Worm (Caenorhabditis elegans) whole organism, dauer: ENCODE data around the gene lurp-2.

ENCODE experiments used
- unc-62 ChIP-seq: sonication (generic microtip); optimal IDR thresholded peaks from 2 replicates; lab custom pipeline; 2017; ENCODE audit warnings: missing biosample characterization, missing genetic modification reagents, missing genetic modification characterization

The lurp-2 gene

DNA sequence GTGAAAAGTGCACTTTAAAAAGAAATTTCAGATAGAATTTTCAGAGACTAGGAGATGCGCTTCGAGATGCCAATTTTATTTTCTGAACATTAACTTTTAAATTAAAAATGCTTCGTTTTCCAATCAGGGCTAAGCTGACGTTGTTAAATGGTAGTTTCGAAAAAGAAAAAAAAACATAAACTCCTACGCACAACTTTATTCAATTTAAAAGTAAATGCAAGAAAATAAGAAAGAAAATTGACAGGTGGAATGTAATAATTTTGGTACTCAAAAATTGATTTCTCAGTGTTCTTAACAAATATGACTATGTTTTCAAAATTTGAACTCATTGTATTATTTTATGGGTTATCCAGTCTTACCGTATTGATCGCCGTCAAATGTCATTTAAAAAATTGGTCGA, at the start of gene lurp-2:
lurp-2 (plus strand) TSS at position 301 of the 400 bp plus-strand sequence.
- TF ChIP-seq unc-62 (GFP tag; lab: Kevin White, UChicago), result no peak

DNA sequence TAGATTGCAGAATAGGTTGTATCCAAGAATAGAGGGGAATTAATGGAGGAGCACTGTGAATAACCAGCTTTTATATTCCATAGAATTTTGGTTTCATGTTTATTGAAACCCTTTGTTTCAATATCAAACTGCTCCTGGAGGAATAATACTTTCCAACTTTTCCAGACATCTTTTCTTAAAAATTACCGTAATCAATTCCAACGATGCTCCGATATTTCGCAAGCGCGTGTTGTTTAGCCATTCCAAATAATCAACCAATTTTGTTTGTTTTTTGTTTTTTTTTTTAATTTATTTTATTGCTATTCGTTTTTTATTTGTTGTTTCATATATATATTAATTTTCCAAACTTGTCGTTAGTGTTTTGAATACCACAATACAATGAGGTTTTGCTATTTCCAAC, 47.4 kb upstream of the lurp-2 start, which contains the start of gene cutl-1:
cutl-1 (minus strand) TSS at position 83 of the 400 bp plus-strand sequence.
- no peak for TF ChIP-seq unc-62 (GFP tag; lab: Kevin White, UChicago)

- no peak for TF ChIP-seq unc-62 (GFP tag; lab: Kevin White, UChicago)
Observed at ce11 chrV:13406511-13406910, 46.9 kb upstream of the lurp-2 start, which contains the start of gene F53F1.2. TSS of gene F53F1.2 (plus strand) at chrV:13406816.

DNA sequence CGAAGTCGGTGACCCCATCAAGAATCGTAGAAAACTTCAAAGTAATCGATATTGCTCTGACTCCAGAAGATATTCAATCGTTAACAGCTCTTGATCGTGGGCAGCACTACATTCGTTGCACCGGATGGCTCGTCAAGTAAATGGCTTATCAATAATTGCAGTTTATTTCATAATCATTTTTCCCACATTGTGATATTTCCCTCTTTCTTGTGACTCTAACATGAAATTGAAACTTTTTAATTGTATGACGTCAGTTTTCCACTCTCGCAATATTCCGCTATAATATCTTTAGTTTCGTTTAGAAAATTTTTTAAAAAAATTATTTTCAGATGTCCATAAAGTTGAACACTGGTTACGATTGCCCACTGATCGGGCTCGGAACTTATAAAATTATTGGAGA, 45.5 kb upstream of the lurp-2 start, which contains the start of gene F53F1.3:
F53F1.3 (plus strand) TSS at position 330 of the 400 bp plus-strand sequence.
- no peak for TF ChIP-seq unc-62 (GFP tag; lab: Kevin White, UChicago)

- TF ChIP-seq unc-62 (GFP tag; lab: Kevin White, UChicago), result no peak
Observed at ce11 chrV:13408440-13408839, 45.0 kb upstream of the lurp-2 start.

DNA sequence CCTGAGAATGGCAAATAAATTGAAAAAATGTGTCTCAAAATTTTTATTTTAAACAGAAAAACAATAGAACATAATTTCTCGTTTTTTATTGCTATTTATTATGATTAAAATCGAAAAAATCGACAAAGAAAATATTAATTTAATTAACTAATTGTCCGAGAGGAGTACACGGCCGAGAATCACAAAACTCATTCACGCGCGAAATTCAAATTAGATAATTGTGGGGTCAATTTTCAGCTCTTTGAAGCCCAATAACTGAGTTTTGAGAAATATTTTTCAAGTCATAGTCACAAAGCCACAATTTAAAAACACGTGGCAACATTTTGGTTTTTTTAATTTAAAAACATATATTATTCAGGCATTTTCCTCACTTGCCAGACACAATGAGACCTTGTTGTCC, 44.3 kb upstream of the lurp-2 start:
- TF ChIP-seq unc-62 (GFP tag; lab: Kevin White, UChicago), result no peak

- TF ChIP-seq unc-62 (GFP tag; lab: Kevin White, UChicago), result no peak
Observed at ce11 chrV:13410688-13411087, 42.7 kb upstream of the lurp-2 start, which contains the start of gene F53F1.4. TSS of gene F53F1.4 (plus strand) at chrV:13411077.

- TF ChIP-seq unc-62 (GFP tag; lab: Kevin White, UChicago), result no peak
Observed at ce11 chrV:13411225-13411991, 42.0 kb upstream of the lurp-2 start.

DNA sequence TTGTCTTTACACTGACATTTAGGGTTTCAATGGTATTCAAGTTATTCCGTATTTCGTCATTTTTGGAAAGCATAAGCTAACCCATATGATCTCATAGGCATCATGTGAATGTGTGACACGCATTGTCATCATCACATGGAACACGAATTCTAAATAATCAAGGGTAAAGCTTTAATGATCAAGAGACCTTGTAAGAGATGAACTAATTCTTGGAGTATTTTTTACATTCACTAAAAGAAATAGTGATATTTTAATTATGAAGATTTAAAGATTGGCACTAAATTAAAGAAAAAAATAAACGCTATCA, 41.5 kb upstream of the lurp-2 start:
- no peak for TF ChIP-seq unc-62 (GFP tag; lab: Kevin White, UChicago)

- TF ChIP-seq unc-62 (GFP tag; lab: Kevin White, UChicago), result no peak
Observed at ce11 chrV:13413301-13413700, 40.1 kb upstream of the lurp-2 start.

- no peak for TF ChIP-seq unc-62 (GFP tag; lab: Kevin White, UChicago)
Observed at ce11 chrV:13414585-13414984, 38.8 kb upstream of the lurp-2 start, which contains the start of gene cut-2. TSS of gene cut-2 (plus strand) at chrV:13414949.

DNA sequence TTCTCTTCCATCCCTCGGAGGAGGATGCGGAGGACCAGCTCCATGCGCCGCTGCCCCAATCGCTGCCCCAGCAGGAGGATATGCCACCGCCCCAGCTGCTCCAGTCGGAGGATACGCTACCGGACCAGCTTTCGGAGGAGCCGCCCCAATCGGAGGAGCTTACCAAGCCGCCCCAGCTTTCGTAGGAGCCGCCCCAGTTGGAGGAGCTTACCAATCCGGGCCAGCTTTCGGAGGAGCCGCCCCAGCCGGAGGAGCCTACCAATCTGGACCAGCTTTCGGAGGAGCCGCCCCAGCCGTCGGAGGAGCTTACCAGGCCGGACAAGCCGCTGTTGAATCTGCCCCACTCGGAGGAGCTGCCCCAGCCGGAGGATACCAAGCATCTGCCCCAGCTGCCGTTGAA, 38.0 kb upstream of the lurp-2 start:
- no peak for TF ChIP-seq unc-62 (GFP tag; lab: Kevin White, UChicago)

DNA sequence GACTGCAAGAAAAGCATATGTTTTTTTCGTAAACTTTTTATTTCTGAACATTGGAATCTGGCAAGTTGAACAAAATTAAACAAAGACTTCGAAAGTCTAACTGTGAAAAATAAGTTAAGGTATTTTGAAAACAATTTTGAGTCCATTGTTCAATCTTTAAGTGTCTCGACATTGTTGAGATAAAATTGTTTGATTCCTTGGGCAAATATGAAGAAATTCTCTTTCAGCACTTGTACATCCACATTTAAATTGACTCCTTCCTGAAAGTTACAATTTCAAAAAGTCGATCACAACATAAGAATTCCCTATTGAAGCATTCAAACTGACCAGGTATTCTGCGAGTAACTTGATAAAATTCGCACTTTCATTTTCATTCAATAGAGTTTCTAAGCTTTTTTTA, 37.4 kb upstream of the lurp-2 start:
- TF ChIP-seq unc-62 (GFP tag; lab: Kevin White, UChicago), result no peak

ce11 chrV:13417513-13417912, 35.9 kb upstream of the lurp-2 start, which contains the start of gene F53F1.6:
TSS of gene F53F1.6 (minus strand) at chrV:13417613.
- no peak for TF ChIP-seq unc-62 (GFP tag; lab: Kevin White, UChicago)

DNA sequence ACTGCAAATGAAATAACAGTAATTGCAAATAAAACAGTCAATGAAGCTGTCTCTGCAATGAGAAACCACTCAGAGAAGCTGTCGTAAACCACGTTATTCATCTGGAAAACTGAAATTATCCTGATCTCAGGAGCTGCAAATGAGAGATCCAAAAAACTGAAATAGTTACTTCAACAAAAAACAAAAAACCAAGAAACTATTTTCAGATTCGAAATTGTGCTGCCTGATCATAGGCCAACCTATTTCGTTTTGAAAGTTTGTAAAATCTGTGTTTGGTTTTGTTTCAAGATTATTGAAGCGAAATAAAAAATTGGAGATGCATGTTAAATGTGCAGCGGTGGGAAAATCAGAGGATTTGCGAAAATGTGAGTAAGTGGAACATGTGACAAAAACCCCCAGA, 32.8 kb upstream of the lurp-2 start, which contains the start of gene srv-8:
srv-8 (minus strand) TSS at position 101 of the 400 bp plus-strand sequence.
- TF ChIP-seq unc-62 (GFP tag; lab: Kevin White, UChicago), result no peak

DNA sequence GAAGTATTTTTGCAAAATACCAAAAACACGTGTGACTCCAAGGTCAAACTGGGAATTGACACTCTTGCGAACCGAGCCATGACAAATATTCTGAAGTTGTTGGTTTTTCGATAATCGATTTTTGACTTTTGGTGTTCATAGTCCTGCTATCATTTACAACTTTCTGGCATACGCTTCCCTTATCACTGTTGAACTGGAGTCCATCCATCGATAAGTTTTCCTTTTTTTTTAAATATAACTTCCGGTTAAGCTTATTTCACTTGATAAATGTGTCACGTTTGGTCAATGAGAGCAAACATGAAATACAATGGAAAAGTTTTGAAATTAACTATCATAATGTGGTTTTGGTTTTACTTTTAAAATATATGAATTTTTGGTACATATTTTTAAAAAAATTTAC, 31.7 kb upstream of the lurp-2 start:
- no peak for TF ChIP-seq unc-62 (GFP tag; lab: Kevin White, UChicago)

DNA sequence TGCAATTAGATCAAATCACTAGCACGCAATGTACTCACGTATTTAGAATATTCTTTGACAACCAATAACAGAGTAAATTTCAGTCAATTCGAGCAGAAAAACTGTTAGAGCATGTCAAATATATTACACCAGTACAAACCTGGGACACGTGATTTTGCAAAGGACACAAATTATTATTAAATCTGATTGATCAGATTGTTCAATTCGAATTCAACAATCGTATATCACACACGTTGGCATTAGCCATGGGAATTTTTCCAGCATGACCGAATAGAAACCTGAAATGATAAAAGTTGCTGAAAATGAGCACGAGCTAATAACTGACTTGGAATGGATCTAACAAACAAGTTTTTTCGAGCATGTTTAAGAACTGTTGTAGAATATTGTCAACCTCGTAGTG, 30.4 kb upstream of the lurp-2 start, which contains the start of gene srv-9:
srv-9 (minus strand) TSS at position 101 of the 400 bp plus-strand sequence.
- no peak for TF ChIP-seq unc-62 (GFP tag; lab: Kevin White, UChicago)
